Fruit fly (Drosophila melanogaster) whole organism, embryonic: ENCODE results near the gene Dpm1.
A peak's percentile ranks its signal among the peaks of the same experiment; 100 is the strongest.

Source experiments
- BEAF-32 ChIP-seq: fragments of 200-800 bp; sonication (Bioruptor generic); optimal IDR thresholded peaks from 3 replicates; lab custom pipeline; 2017; ENCODE audit warnings: missing biosample characterization, missing genetic modification characterization, mild to moderate bottlenecking, moderate library complexity, missing genetic modification reagents
- C15 ChIP-seq: fragments of 200-800 bp; sonication (Bioruptor generic); IDR thresholded peaks from 3 replicates; pipeline ENCODE4 v1.3.6; 2022; ENCODE audit warnings: missing biosample characterization, missing genetic modification characterization
- CG10267 ChIP-seq: fragments of 200-800 bp; sonication (Bioruptor generic); optimal IDR thresholded peaks from 2 replicates; lab custom pipeline; 2018; ENCODE audit warnings: missing biosample characterization, mild to moderate bottlenecking, missing genetic modification characterization, moderate library complexity
- CG11093 ChIP-seq: fragments of 200-800 bp; sonication (Bioruptor generic); IDR thresholded peaks from 3 replicates; pipeline ENCODE4 v1.3.6; 2022; ENCODE audit warnings: missing biosample characterization, missing genetic modification characterization
- CG12071 ChIP-seq: fragments of 200-800 bp; sonication (Bioruptor generic); optimal IDR thresholded peaks from 3 replicates; lab custom pipeline; 2018; ENCODE audit warnings: missing biosample characterization, mild to moderate bottlenecking, missing genetic modification characterization
- CG13287 ChIP-seq: fragments of 200-800 bp; sonication (Bioruptor generic); IDR thresholded peaks from 2 replicates; pipeline ENCODE4 v1.3.6; 2022; ENCODE audit warnings: missing biosample characterization, missing genetic modification characterization; ENCODE audit not compliant: partially characterized antibody
- CG14441 ChIP-seq: fragments of 200-800 bp; sonication (Bioruptor generic); IDR thresholded peaks from 2 replicates; pipeline ENCODE4 v1.3.6; 2022; ENCODE audit warnings: missing biosample characterization, missing genetic modification characterization
- CG15601 ChIP-seq: fragments of 200-800 bp; sonication (Bioruptor generic); optimal IDR thresholded peaks from 3 replicates; lab custom pipeline; 2019; ENCODE audit warnings: missing biosample characterization, mild to moderate bottlenecking, missing genetic modification characterization, moderate library complexity
- CG18764 ChIP-seq: fragments of 200-800 bp; sonication (Bioruptor generic); optimal IDR thresholded peaks from 3 replicates; lab custom pipeline; 2016; ENCODE audit warnings: missing biosample characterization, missing genetic modification characterization
- CG30403 ChIP-seq: fragments of 200-800 bp; sonication (Bioruptor generic); optimal IDR thresholded peaks from 3 replicates; lab custom pipeline; 2016; ENCODE audit warnings: missing biosample characterization, missing genetic modification characterization
- CG3281 ChIP-seq: fragments of 200-800 bp; sonication (Bioruptor generic); optimal IDR thresholded peaks from 3 replicates; lab custom pipeline; 2017; ENCODE audit warnings: missing biosample characterization, mild to moderate bottlenecking, missing genetic modification characterization
- CG3726 ChIP-seq: fragments of 200-800 bp; sonication (Bioruptor generic); IDR thresholded peaks from 3 replicates; pipeline ENCODE4, ENCODE4 v1.3.6; 2022; ENCODE audit warnings: missing biosample characterization, missing genetic modification characterization
- CG42726 ChIP-seq: fragments of 200-800 bp; sonication (Bioruptor generic); IDR thresholded peaks from 2 replicates; pipeline ENCODE4 v1.3.6; 2022; ENCODE audit warnings: missing biosample characterization, missing genetic modification characterization; ENCODE audit not compliant: partially characterized antibody
- CG4360 ChIP-seq: fragments of 200-800 bp; sonication (Bioruptor generic); IDR thresholded peaks from 2 replicates; pipeline ENCODE4 v1.3.6; 2022; ENCODE audit warnings: missing biosample characterization, missing genetic modification characterization
- CG6791 ChIP-seq: fragments of 200-800 bp; sonication (Bioruptor generic); IDR thresholded peaks from 3 replicates; pipeline ENCODE4 v1.3.6; 2022; ENCODE audit warnings: missing biosample characterization, missing genetic modification characterization; ENCODE audit not compliant: partially characterized antibody
- CG7271 ChIP-seq: fragments of 200-800 bp; sonication (Bioruptor generic); optimal IDR thresholded peaks from 2 replicates; lab custom pipeline; 2018; ENCODE audit warnings: missing biosample characterization, mild to moderate bottlenecking, missing genetic modification characterization, moderate library complexity
- CG7372 ChIP-seq: fragments of 200-800 bp; sonication (Bioruptor generic); IDR thresholded peaks from 2 replicates; pipeline ENCODE4 v1.3.6; 2022; ENCODE audit warnings: missing biosample characterization, missing genetic modification characterization
- CG8359 ChIP-seq: fragments of 200-800 bp; sonication (Bioruptor generic); optimal IDR thresholded peaks from 2 replicates; lab custom pipeline; 2017; ENCODE audit warnings: missing biosample characterization, mild to moderate bottlenecking, missing genetic modification characterization, borderline replicate concordance
- CG9437 ChIP-seq: fragments of 200-800 bp; sonication (Bioruptor generic); optimal IDR thresholded peaks from 2 replicates; lab custom pipeline; 2018; ENCODE audit warnings: missing biosample characterization, mild to moderate bottlenecking, missing genetic modification characterization
- Camta ChIP-seq: fragments of 200-800 bp; sonication (Bioruptor generic); optimal IDR thresholded peaks from 2 replicates; lab custom pipeline; 2016; ENCODE audit warnings: missing biosample characterization, missing genetic modification characterization
- D19A ChIP-seq: fragments of 200-800 bp; optimal IDR thresholded peaks from 3 replicates; lab custom pipeline; 2019; ENCODE audit warnings: missing biosample characterization, mild to moderate bottlenecking, missing genetic modification characterization, moderate library complexity
- D19B ChIP-seq: fragments of 200-800 bp; sonication (Bioruptor generic); optimal IDR thresholded peaks from 2 replicates; lab custom pipeline; 2017; ENCODE audit warnings: missing biosample characterization, mild to moderate bottlenecking, missing genetic modification characterization
- Doc2 ChIP-seq: fragments of 200-800 bp; sonication (Bioruptor generic); IDR thresholded peaks from 2 replicates; pipeline ENCODE4 v1.3.6; 2022; ENCODE audit warnings: missing biosample characterization, missing genetic modification characterization
- Elba2 ChIP-seq: fragments of 200-800 bp; sonication (Bioruptor generic); optimal IDR thresholded peaks from 3 replicates; lab custom pipeline; 2016; ENCODE audit warnings: missing biosample characterization, missing genetic modification characterization
- Ets65A ChIP-seq: fragments of 200-800 bp; sonication (Bioruptor generic); peaks from one replicate; lab custom pipeline; 2016; ENCODE audit warnings: missing biosample characterization, missing genetic modification characterization
- Hmr ChIP-seq: fragments of 200-800 bp; sonication (Bioruptor generic); optimal IDR thresholded peaks from 3 replicates; lab custom pipeline; 2017; ENCODE audit warnings: mild to moderate bottlenecking, missing biosample characterization, missing genetic modification reagents, missing genetic modification characterization
- Kr ChIP-seq: fragments of 200-800 bp; sonication (Bioruptor generic); optimal IDR thresholded peaks from 2 replicates; lab custom pipeline; 2017; ENCODE audit warnings: missing biosample characterization, mild to moderate bottlenecking, missing genetic modification characterization
- Lim3 ChIP-seq: fragments of 200-800 bp; sonication (Bioruptor generic); IDR thresholded peaks from 2 replicates; pipeline ENCODE4 v1.3.6; 2022; ENCODE audit warnings: missing biosample characterization, missing genetic modification characterization
- MESR4 ChIP-seq: fragments of 200-800 bp; sonication (Bioruptor generic); optimal IDR thresholded peaks from 2 replicates; lab custom pipeline; 2018; ENCODE audit warnings: missing biosample characterization, mild to moderate bottlenecking, missing genetic modification characterization, moderate library complexity
- Nf-YC ChIP-seq: fragments of 200-800 bp; optimal IDR thresholded peaks from 3 replicates; lab custom pipeline; 2019; ENCODE audit warnings: missing biosample characterization, mild to moderate bottlenecking, missing genetic modification characterization, moderate library complexity
- ac ChIP-seq: fragments of 200-800 bp; sonication (Bioruptor generic); optimal IDR thresholded peaks from 3 replicates; lab custom pipeline; 2017; ENCODE audit warnings: missing biosample characterization, mild to moderate bottlenecking, missing genetic modification characterization
- aop ChIP-seq: fragments of 200-800 bp; sonication (Bioruptor generic); IDR thresholded peaks from 2 replicates; pipeline ENCODE4 v1.3.6; 2022; ENCODE audit warnings: missing biosample characterization, missing genetic modification characterization
- bigmax ChIP-seq: fragments of 200-800 bp; sonication (Bioruptor generic); optimal IDR thresholded peaks from 2 replicates; lab custom pipeline; 2018; ENCODE audit warnings: missing biosample characterization, mild to moderate bottlenecking, missing genetic modification characterization
- btn ChIP-seq: fragments of 200-800 bp; sonication (Bioruptor generic); optimal IDR thresholded peaks from 2 replicates; lab custom pipeline; 2016; ENCODE audit warnings: missing biosample characterization, missing genetic modification characterization
- cad ChIP-seq: fragments of >200 bp; optimal IDR thresholded peaks from 2 replicates; lab custom pipeline; 2017; ENCODE audit warnings: missing biosample characterization, missing genetic modification characterization
- dati ChIP-seq: fragments of 200-800 bp; sonication (Bioruptor generic); IDR thresholded peaks from 2 replicates; pipeline ENCODE4 v1.3.6; 2022; ENCODE audit warnings: missing biosample characterization, missing genetic modification characterization
- dimm ChIP-seq: fragments of 200-800 bp; sonication (Bioruptor generic); IDR thresholded peaks from 2 replicates; pipeline ENCODE4 v1.3.6; 2022; ENCODE audit warnings: missing biosample characterization, missing genetic modification characterization
- dm ChIP-seq: fragments of 200-800 bp; sonication (Bioruptor generic); optimal IDR thresholded peaks from 3 replicates; lab custom pipeline; 2016; ENCODE audit warnings: missing biosample characterization, missing genetic modification characterization
- en ChIP-seq: fragments of 200-800 bp; sonication (Bioruptor generic); optimal IDR thresholded peaks from 2 replicates; lab custom pipeline; 2016; ENCODE audit warnings: missing biosample characterization, missing genetic modification characterization
- gsb ChIP-seq: fragments of 200-800 bp; sonication (Bioruptor generic); IDR thresholded peaks from 2 replicates; pipeline ENCODE4 v1.3.6; 2022; ENCODE audit warnings: missing biosample characterization, missing genetic modification characterization
- mld ChIP-seq: fragments of 200-800 bp; sonication (Bioruptor generic); IDR thresholded peaks from 3 replicates; pipeline ENCODE4 v1.3.6; 2022; ENCODE audit warnings: missing biosample characterization, missing genetic modification characterization; ENCODE audit not compliant: partially characterized antibody
- onecut ChIP-seq: fragments of 200-800 bp; sonication (Bioruptor generic); IDR thresholded peaks from 2 replicates; pipeline ENCODE4 v1.3.6; 2022; ENCODE audit warnings: missing biosample characterization, missing genetic modification characterization
- peb ChIP-seq: fragments of 200-800 bp; sonication (Bioruptor generic); IDR thresholded peaks from 2 replicates; pipeline ENCODE4 v1.3.6; 2022; ENCODE audit warnings: missing biosample characterization, missing genetic modification characterization
- ro ChIP-seq: fragments of 200-800 bp; sonication (Bioruptor generic); IDR thresholded peaks from 2 replicates; pipeline ENCODE4 v1.3.6; 2022; ENCODE audit warnings: missing biosample characterization, missing genetic modification characterization
- row ChIP-seq: fragments of 200-800 bp; sonication (Bioruptor generic); IDR thresholded peaks from 3 replicates; pipeline ENCODE4 v1.3.6; 2022; ENCODE audit warnings: missing biosample characterization, missing genetic modification characterization
- sima ChIP-seq: fragments of 200-800 bp; sonication (Bioruptor generic); optimal IDR thresholded peaks from 2 replicates; lab custom pipeline; 2016; ENCODE audit warnings: missing biosample characterization, missing genetic modification characterization
- unc-4 ChIP-seq: fragments of 200-800 bp; sonication (Bioruptor generic); IDR thresholded peaks from 2 replicates; pipeline ENCODE4 v1.3.6; 2022; ENCODE audit warnings: missing biosample characterization, missing genetic modification characterization; ENCODE audit not compliant: partially characterized antibody
- wdn ChIP-seq: fragments of 200-800 bp; sonication (Bioruptor generic); IDR thresholded peaks from 2 replicates; pipeline ENCODE4 v1.3.6; 2022; ENCODE audit warnings: missing biosample characterization, missing genetic modification characterization
- wor ChIP-seq: fragments of 200-800 bp; sonication (Bioruptor generic); IDR thresholded peaks from 2 replicates; pipeline ENCODE4 v1.3.6; 2022; ENCODE audit warnings: missing biosample characterization, missing genetic modification characterization
- z ChIP-seq: fragments of 200-800 bp; sonication (Bioruptor generic); IDR thresholded peaks from 3 replicates; pipeline ENCODE4 v1.3.6; 2022; ENCODE audit warnings: missing biosample characterization, missing genetic modification characterization

Dpm1 gene

DNA sequence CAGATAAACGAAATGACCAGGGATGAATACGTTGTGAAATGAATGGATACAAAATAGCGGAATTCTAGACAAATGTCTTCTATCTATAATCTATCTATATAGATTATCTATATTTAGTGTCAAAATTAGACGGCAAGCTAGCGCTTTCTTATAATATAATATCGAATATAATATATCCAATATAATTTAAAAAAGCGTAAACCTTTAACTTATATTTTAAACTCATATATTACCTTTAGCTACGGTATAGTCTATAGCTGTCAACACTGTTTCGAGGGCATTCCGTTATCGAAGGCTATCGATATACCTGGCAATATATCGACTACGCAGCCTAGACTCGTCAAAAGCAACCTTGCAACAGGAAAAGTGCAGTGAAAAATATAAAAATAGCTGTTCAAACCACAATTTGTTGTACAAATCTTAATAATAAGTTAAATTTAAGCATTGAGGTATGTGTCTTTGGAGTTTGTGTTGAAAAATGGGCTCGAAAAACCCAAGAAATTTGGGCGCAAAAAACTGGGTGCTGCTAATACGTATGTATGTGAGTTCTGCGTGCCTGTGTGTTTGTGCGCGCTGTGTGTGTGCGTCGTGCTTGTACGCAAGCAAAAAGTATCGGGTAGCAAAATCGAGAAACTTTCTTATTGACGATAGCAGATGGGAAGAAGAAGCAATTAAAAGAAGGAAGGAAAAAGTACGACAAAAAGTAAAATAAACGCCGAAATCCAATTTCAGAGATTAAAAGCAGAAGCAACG is 33.1 kb downstream of the Dpm1 start, which contains the start of the genes swm and Ctu2 (continued):
- 0 out of 2 replicates have a peak, but pooled peaks have one; percentile 11 for TF ChIP-seq CG42726 (GFP tag; lab: Robert Waterston, UW)
- no peak for TF ChIP-seq CG4360 (GFP tag; lab: Robert Waterston, UW)
- TF ChIP-seq CG11093 (GFP tag; lab: Robert Waterston, UW): 0 out of 3 replicates have a peak, but pooled peaks have one; percentile 32
- no peak for TF ChIP-seq CG7271 (tag; lab: Kevin White, UChicago)
- TF ChIP-seq Ets65A (GFP tag; lab: Kevin White, UChicago): no peak
- TF ChIP-seq aop (GFP tag; lab: Robert Waterston, UW): no peak
- TF ChIP-seq Kr (GFP tag; lab: Kevin White, UChicago): no peak
- TF ChIP-seq CG6791: peak; percentile 52; the same call in 2 of the 3 replicates
- TF ChIP-seq wor (GFP tag; lab: Robert Waterston, UW): no peak
- TF ChIP-seq BEAF-32 (GFP tag; lab: Kevin White, UChicago): peak; percentile 81
- no peak for TF ChIP-seq dimm
- no peak for TF ChIP-seq Camta (GFP tag; lab: Kevin White, UChicago)
- no peak for TF ChIP-seq Hmr (GFP tag; lab: Kevin White, UChicago)
- TF ChIP-seq row (GFP tag; lab: Robert Waterston, UW): peak; percentile 90
- no peak for TF ChIP-seq en (GFP tag; lab: Kevin White, UChicago)
- TF ChIP-seq MESR4 (GFP tag; lab: Kevin White, UChicago): peak; percentile 96
- no peak for TF ChIP-seq Doc2 (GFP tag; lab: Robert Waterston, UW)
- TF ChIP-seq CG3726 (GFP tag; lab: Robert Waterston, UW): no peak
- TF ChIP-seq CG8359 (GFP tag; lab: Kevin White, UChicago): no peak
- TF ChIP-seq CG9437 (GFP tag; lab: Kevin White, UChicago): peak; percentile 79
- peak; percentile 77 for TF ChIP-seq Nf-YC (tag; lab: Kevin White, UChicago)
- TF ChIP-seq Elba2 (GFP tag; lab: Kevin White, UChicago): peak; percentile 90
- no peak for TF ChIP-seq mld (GFP tag; lab: Robert Waterston, UW)
- TF ChIP-seq onecut: no peak
- peak; percentile 64 for TF ChIP-seq CG15601 (tag; lab: Kevin White, UChicago)
- no peak for TF ChIP-seq bigmax
- TF ChIP-seq gsb (GFP tag; lab: Robert Waterston, UW): no peak
- no peak for TF ChIP-seq dati (GFP tag; lab: Robert Waterston, UW)
- TF ChIP-seq ro (GFP tag; lab: Robert Waterston, UW): no peak
- TF ChIP-seq sima (GFP tag; lab: Kevin White, UChicago): no peak
- TF ChIP-seq Lim3 (GFP tag; lab: Robert Waterston, UW): no peak
- TF ChIP-seq CG30403: peak; percentile 78
- 0 out of 3 replicates have a peak, but pooled peaks have one; percentile 7 for TF ChIP-seq C15 (GFP tag; lab: Robert Waterston, UW)
- TF ChIP-seq wdn (GFP tag; lab: Robert Waterston, UW): peak; percentile 29; the same call in 1 of the 2 replicates
- no peak for TF ChIP-seq D19A (tag; lab: Kevin White, UChicago)
- TF ChIP-seq CG13287 (GFP tag; lab: Robert Waterston, UW): peak; percentile 71
- peak; percentile 79 for TF ChIP-seq CG10267 (tag; lab: Kevin White, UChicago)
- peak; percentile 20 for TF ChIP-seq dm
- TF ChIP-seq CG7372 (GFP tag; lab: Robert Waterston, UW): peak; percentile 57; the same call in 1 of the 2 replicates
- peak; percentile 46 for TF ChIP-seq D19B (GFP tag; lab: Kevin White, UChicago)
- TF ChIP-seq ac: no peak
- no peak for TF ChIP-seq btn (GFP tag; lab: Kevin White, UChicago)
- no peak for TF ChIP-seq cad (GFP tag; lab: Kevin White, UChicago)
- no peak for TF ChIP-seq z
- no peak for TF ChIP-seq CG14441 (GFP tag; lab: Robert Waterston, UW)
- no peak for TF ChIP-seq peb (GFP tag; lab: Robert Waterston, UW)
- TF ChIP-seq CG12071 (GFP tag; lab: Kevin White, UChicago): no peak
- peak; percentile 73 for TF ChIP-seq CG3281 (GFP tag; lab: Kevin White, UChicago)
- no peak for TF ChIP-seq CG18764 (GFP tag; lab: Kevin White, UChicago)
- peak; percentile 67; the same call in 1 of the 2 replicates for TF ChIP-seq unc-4 (GFP tag; lab: Robert Waterston, UW)
